Fruit fly (Drosophila melanogaster): ENCODE results near the gene CG3734.

dm6 chr3R:19369060-19369459 lies 18.6 kb upstream of the CG3734 start:
- TF ChIP-seq CG3281 (GFP tag; optimal IDR thresholded peaks at IDR 0.05): no peak
- TF ChIP-seq Ssrp (tag; optimal IDR thresholded peaks at IDR 0.05): no peak
- TF ChIP-seq Mad (GFP tag; optimal IDR thresholded peaks at IDR 0.05): no peak
- TF ChIP-seq CHES-1-like (GFP tag; optimal IDR thresholded peaks at IDR 0.05): no peak
- TF ChIP-seq CG13424 (tag; optimal IDR thresholded peaks at IDR 0.05): no peak
- no peak for TF ChIP-seq CG12219 (GFP tag; optimal IDR thresholded peaks at IDR 0.05)
- TF ChIP-seq zen (tag; optimal IDR thresholded peaks at IDR 0.05): no peak
- TF ChIP-seq wor (GFP tag; IDR thresholded peaks at IDR 0.05): no peak
- TF ChIP-seq CG8765 (GFP tag; IDR thresholded peaks at IDR 0.05): no peak
- TF ChIP-seq NK7.1 (GFP tag; optimal IDR thresholded peaks at IDR 0.05): no peak
- TF ChIP-seq CG6683 (GFP tag; optimal IDR thresholded peaks at IDR 0.05): no peak
- no peak for TF ChIP-seq CG10431 (GFP tag; optimal IDR thresholded peaks at IDR 0.05)
- no peak for TF ChIP-seq Dp (GFP tag; optimal IDR thresholded peaks at IDR 0.05)
